Fruit fly (Drosophila melanogaster) whole organism: Measurements from ENCODE around the gene CG11444.

ENCODE experiments used
- CG8478 ChIP-seq: fragments of >200 bp; optimal IDR thresholded peaks from 2 replicates; lab custom pipeline; 2018; ENCODE audit warnings: inconsistent platforms
- psq ChIP-seq: fragments of >200 bp; optimal IDR thresholded peaks from 2 replicates; lab custom pipeline; 2017

- no peak for TF ChIP-seq CG8478 (lab: Kevin White, UChicago)
- no peak for TF ChIP-seq psq (lab: Kevin White, UChicago)
These were observed 3.6 kb upstream of the CG11444 start, which contains the start of gene CG3546 for dm6 chrX:4557772-4558171.
